Fruit fly (Drosophila melanogaster) whole organism, embryonic: Measurements from ENCODE around the gene sni.

Experiments used
- Atf6 ChIP-seq: fragments of 200-800 bp; sonication (Bioruptor generic); IDR thresholded peaks from 2 replicates; pipeline ENCODE4 v1.3.6; 2022; ENCODE audit warnings: missing biosample characterization, missing genetic modification characterization
- B-H2 ChIP-seq: fragments of 200-800 bp; sonication (Bioruptor generic); optimal IDR thresholded peaks from 2 replicates; lab custom pipeline; 2018; ENCODE audit warnings: missing biosample characterization, mild to moderate bottlenecking, missing genetic modification characterization
- CG10209 ChIP-seq: fragments of 200-800 bp; sonication (Bioruptor generic); optimal IDR thresholded peaks from 3 replicates; lab custom pipeline; 2017; ENCODE audit warnings: missing biosample characterization, mild to moderate bottlenecking, missing genetic modification characterization, missing genetic modification reagents
- CG10321 ChIP-seq: fragments of 200-800 bp; sonication (Bioruptor generic); IDR thresholded peaks from 2 replicates; pipeline ENCODE4 v1.3.6; 2022; ENCODE audit warnings: missing biosample characterization, missing genetic modification characterization
- CG12155 ChIP-seq: fragments of 200-800 bp; sonication (Bioruptor generic); optimal IDR thresholded peaks from 3 replicates; lab custom pipeline; 2016; ENCODE audit warnings: missing biosample characterization, missing genetic modification characterization
- CG14050 ChIP-seq: fragments of 200-800 bp; sonication (Bioruptor generic); IDR thresholded peaks from 3 replicates; pipeline ENCODE4 v1.3.6; 2022; ENCODE audit warnings: missing biosample characterization, missing genetic modification characterization
- CG14860 ChIP-seq: fragments of 200-800 bp; sonication (Bioruptor generic); IDR thresholded peaks from 3 replicates; pipeline ENCODE4 v1.3.6; 2022; ENCODE audit warnings: missing biosample characterization, missing genetic modification characterization; ENCODE audit not compliant: partially characterized antibody
- CG1602 ChIP-seq: fragments of 200-800 bp; sonication (Bioruptor generic); optimal IDR thresholded peaks from 3 replicates; lab custom pipeline; 2016; ENCODE audit warnings: missing biosample characterization, missing genetic modification characterization
- CG2120 ChIP-seq: fragments of 200-800 bp; sonication (Bioruptor generic); optimal IDR thresholded peaks from 3 replicates; lab custom pipeline; 2016; ENCODE audit warnings: missing biosample characterization, missing genetic modification characterization
- CG4820 ChIP-seq: fragments of 200-800 bp; sonication (Bioruptor generic); optimal IDR thresholded peaks from 3 replicates; lab custom pipeline; 2016; ENCODE audit warnings: missing biosample characterization, missing genetic modification characterization
- CG5180 ChIP-seq: fragments of 200-800 bp; sonication (Bioruptor generic); optimal IDR thresholded peaks from 3 replicates; lab custom pipeline; 2017; ENCODE audit warnings: missing biosample characterization, missing genetic modification characterization, mild to moderate bottlenecking, moderate library complexity, missing genetic modification reagents
- CG6765 ChIP-seq: fragments of 200-800 bp; sonication (Bioruptor generic); optimal IDR thresholded peaks from 3 replicates; lab custom pipeline; 2017; ENCODE audit warnings: missing biosample characterization, mild to moderate bottlenecking, missing genetic modification characterization
- Dll ChIP-seq: fragments of 200-800 bp; sonication (Bioruptor generic); IDR thresholded peaks from 4 replicates; pipeline ENCODE4 v1.3.6; 2022; ENCODE audit warnings: missing biosample characterization, missing genetic modification characterization; ENCODE audit not compliant: partially characterized antibody
- Dref ChIP-seq: fragments of 200-800 bp; sonication (Bioruptor generic); IDR thresholded peaks from 2 replicates; pipeline ENCODE4 v1.3.6; 2022; ENCODE audit warnings: missing biosample characterization, missing genetic modification characterization
- Ets97D ChIP-seq: fragments of 200-800 bp; sonication (Bioruptor generic); optimal IDR thresholded peaks from 3 replicates; lab custom pipeline; 2016; ENCODE audit warnings: missing biosample characterization, missing genetic modification characterization
- Fer1 ChIP-seq: fragments of 200-800 bp; sonication (Bioruptor generic); optimal IDR thresholded peaks from 2 replicates; lab custom pipeline; 2017; ENCODE audit warnings: missing biosample characterization, mild to moderate bottlenecking, missing genetic modification characterization
- HLH4C ChIP-seq: fragments of 200-800 bp; sonication (Bioruptor generic); IDR thresholded peaks from 3 replicates; pipeline ENCODE4 v1.3.6; 2022; ENCODE audit warnings: missing biosample characterization, missing genetic modification characterization; ENCODE audit not compliant: partially characterized antibody
- Hey ChIP-seq: fragments of 200-800 bp; sonication (Bioruptor generic); optimal IDR thresholded peaks from 3 replicates; lab custom pipeline; 2018; ENCODE audit warnings: missing biosample characterization, mild to moderate bottlenecking, missing genetic modification characterization
- Hmx ChIP-seq: fragments of 200-800 bp; sonication (Bioruptor generic); optimal IDR thresholded peaks from 2 replicates; lab custom pipeline; 2016; ENCODE audit warnings: missing biosample characterization, missing genetic modification characterization
- Hr51 ChIP-seq, 2 experiments: fragments of 200-800 bp; sonication (Bioruptor generic); optimal IDR thresholded peaks; 2 replicates in 1 of 2; 3 replicates in 1 of 2; lab custom pipeline; 2016 to 2018; ENCODE audit warnings: missing biosample characterization in 2 of 2, missing genetic modification characterization in 2 of 2, mild to moderate bottlenecking in 1 of 2, moderate library complexity in 1 of 2
- Med ChIP-seq: fragments of 200-800 bp; sonication (Bioruptor generic); peaks from one replicate; lab custom pipeline; 2016; ENCODE audit warnings: missing biosample characterization, missing genetic modification characterization, mild to moderate bottlenecking, inconsistent platforms, moderate library complexity
- Neu2 ChIP-seq: fragments of 200-800 bp; sonication (Bioruptor generic); optimal IDR thresholded peaks from 3 replicates; lab custom pipeline; 2016; ENCODE audit warnings: missing biosample characterization, missing genetic modification characterization, borderline replicate concordance
- NfI ChIP-seq: fragments of 200-800 bp; sonication (Bioruptor generic); optimal IDR thresholded peaks from 3 replicates; lab custom pipeline; 2018; ENCODE audit warnings: missing biosample characterization, mild to moderate bottlenecking, missing genetic modification characterization, moderate library complexity
- Opbp ChIP-seq: fragments of 200-800 bp; sonication (Bioruptor generic); IDR thresholded peaks from 3 replicates; pipeline ENCODE4 v1.3.6; 2022; ENCODE audit warnings: missing biosample characterization, missing genetic modification characterization; ENCODE audit not compliant: partially characterized antibody
- Pdp1 ChIP-seq, 2 experiments: fragments of 200-800 bp; sonication (Bioruptor generic); optimal IDR thresholded peaks; 3 replicates each; lab custom pipeline; 2016; ENCODE audit warnings: missing biosample characterization in 2 of 2, missing genetic modification characterization in 2 of 2, mild to moderate bottlenecking in 1 of 2, moderate library complexity in 1 of 2
- Rfx ChIP-seq: fragments of 200-800 bp; sonication (Bioruptor generic); IDR thresholded peaks from 2 replicates; pipeline ENCODE4 v1.3.6; 2022; ENCODE audit warnings: missing biosample characterization, missing genetic modification characterization
- Stat92E ChIP-seq, 3 experiments: fragments of >200 bp in 2 of 3; fragments of 200-800 bp in 1 of 3; sonication (Bioruptor generic) in 1 of 3; optimal IDR thresholded peaks; 2 replicates each; lab custom pipeline; 2017 to 2019; ENCODE audit warnings: missing biosample characterization in 3 of 3, missing genetic modification characterization in 3 of 3, mild to moderate bottlenecking in 1 of 3, moderate library complexity in 1 of 3
- ash1 ChIP-seq: fragments of 200-800 bp; sonication (Bioruptor generic); optimal IDR thresholded peaks from 2 replicates; lab custom pipeline; 2018; ENCODE audit warnings: missing biosample characterization, mild to moderate bottlenecking, missing genetic modification characterization
- crol ChIP-seq: fragments of 200-800 bp; sonication (Bioruptor generic); IDR thresholded peaks from 2 replicates; pipeline ENCODE4 v1.3.6; 2022; ENCODE audit warnings: missing biosample characterization, missing genetic modification characterization
- dmrt11E ChIP-seq: fragments of 200-800 bp; sonication (Bioruptor generic); optimal IDR thresholded peaks from 3 replicates; lab custom pipeline; 2018; ENCODE audit warnings: missing biosample characterization, mild to moderate bottlenecking, missing genetic modification characterization, moderate library complexity
- dysf ChIP-seq: fragments of 200-800 bp; sonication (Bioruptor generic); IDR thresholded peaks from 3 replicates; pipeline ENCODE4 v1.3.6; 2022; ENCODE audit warnings: missing biosample characterization, missing genetic modification characterization
- grau ChIP-seq: fragments of 200-800 bp; optimal IDR thresholded peaks from 3 replicates; lab custom pipeline; 2019; ENCODE audit warnings: missing biosample characterization, mild to moderate bottlenecking, missing genetic modification characterization, moderate library complexity
- grn ChIP-seq: fragments of 200-800 bp; sonication (Bioruptor generic); optimal IDR thresholded peaks from 3 replicates; lab custom pipeline; 2017; ENCODE audit warnings: missing biosample characterization, missing genetic modification characterization
- hb ChIP-seq: fragments of 200-800 bp; sonication (Bioruptor generic); IDR thresholded peaks from 3 replicates; pipeline ENCODE4 v1.3.6; 2022; ENCODE audit warnings: missing biosample characterization, missing genetic modification characterization; ENCODE audit not compliant: partially characterized antibody
- insv ChIP-seq, 2 experiments: fragments of 200-800 bp; sonication (Bioruptor generic); optimal IDR thresholded peaks; 3 replicates each; lab custom pipeline; 2016 to 2018; ENCODE audit warnings: missing biosample characterization in 2 of 2, missing genetic modification characterization in 2 of 2
- maf-S ChIP-seq: fragments of 200-800 bp; sonication (Bioruptor generic); optimal IDR thresholded peaks from 2 replicates; lab custom pipeline; 2016; ENCODE audit warnings: missing biosample characterization, missing genetic modification characterization
- pan ChIP-seq, 4 experiments: fragments of >200 bp in 3 of 4; fragments of 200-800 bp in 1 of 4; sonication (Bioruptor generic) in 1 of 4; optimal IDR thresholded peaks in 3 of 4; IDR thresholded peaks in 1 of 4; 2 replicates each; pipeline versions ENCODE4 v1.3.6 to Lab custom; 2017 to 2022; ENCODE audit warnings: missing biosample characterization in 2 of 4, missing genetic modification characterization in 2 of 4, mixed read lengths in 1 of 4
- pros ChIP-seq: fragments of 200-800 bp; sonication (Bioruptor generic); optimal IDR thresholded peaks from 3 replicates; lab custom pipeline; 2019; ENCODE audit warnings: missing biosample characterization, mild to moderate bottlenecking, missing genetic modification characterization, moderate library complexity
- pzg ChIP-seq: fragments of 200-800 bp; sonication (Bioruptor generic); optimal IDR thresholded peaks from 3 replicates; lab custom pipeline; 2018; ENCODE audit warnings: missing biosample characterization, mild to moderate bottlenecking, missing genetic modification characterization, moderate library complexity
- row ChIP-seq: fragments of 200-800 bp; sonication (Bioruptor generic); IDR thresholded peaks from 3 replicates; pipeline ENCODE4 v1.3.6; 2022; ENCODE audit warnings: missing biosample characterization, missing genetic modification characterization
- seq ChIP-seq: fragments of 200-800 bp; sonication (Bioruptor generic); IDR thresholded peaks from 2 replicates; pipeline ENCODE4 v1.3.6; 2022; ENCODE audit warnings: missing biosample characterization, missing genetic modification characterization
- tup ChIP-seq: fragments of 200-800 bp; sonication (Bioruptor generic); optimal IDR thresholded peaks from 2 replicates; lab custom pipeline; 2016; ENCODE audit warnings: missing biosample characterization, mild to moderate bottlenecking, missing genetic modification characterization, moderate library complexity
- twi ChIP-seq: fragments of 200-800 bp; optimal IDR thresholded peaks from 2 replicates; lab custom pipeline; 2019; ENCODE audit warnings: missing biosample characterization, mild to moderate bottlenecking, missing genetic modification characterization, moderate library complexity
- vnd ChIP-seq: fragments of 200-800 bp; sonication (Bioruptor generic); IDR thresholded peaks from 3 replicates; pipeline ENCODE4 v1.3.6; 2022; ENCODE audit warnings: missing biosample characterization, missing genetic modification characterization; ENCODE audit not compliant: partially characterized antibody
- wdn ChIP-seq: fragments of 200-800 bp; sonication (Bioruptor generic); IDR thresholded peaks from 2 replicates; pipeline ENCODE4 v1.3.6; 2022; ENCODE audit warnings: missing biosample characterization, missing genetic modification characterization
- zf30C ChIP-seq: fragments of 200-800 bp; sonication (Bioruptor generic); optimal IDR thresholded peaks from 3 replicates; lab custom pipeline; 2018; ENCODE audit warnings: missing biosample characterization, mild to moderate bottlenecking, missing genetic modification characterization

sni gene

dm6 chrX:8243966-8244895, at the start of gene sni (continued):
- no peak for TF ChIP-seq CG1602 (GFP tag; lab: Kevin White, UChicago)
- TF ChIP-seq tup (GFP tag; lab: Kevin White, UChicago): no peak
- TF ChIP-seq pros (GFP tag; lab: Kevin White, UChicago): no peak
- TF ChIP-seq Fer1 (GFP tag; lab: Kevin White, UChicago): peak; percentile 10
- no peak for TF ChIP-seq CG12155 (GFP tag; lab: Kevin White, UChicago)
- TF ChIP-seq Hr51 (GFP tag; optimal IDR thresholded peaks at IDR 0.05; lab: Kevin White, UChicago): peak in 1 of 2 experiments; percentile 37
- TF ChIP-seq Dll: peak; percentile 47; the same call in 1 of the 4 replicates
- TF ChIP-seq seq (GFP tag; lab: Robert Waterston, UW): no peak
- no peak for TF ChIP-seq zf30C (GFP tag; lab: Kevin White, UChicago)
- no peak for TF ChIP-seq NfI (GFP tag; lab: Kevin White, UChicago)
- peak; percentile 1 for TF ChIP-seq CG6765 (GFP tag; lab: Kevin White, UChicago)
- no peak for TF ChIP-seq CG14050 (GFP tag; lab: Robert Waterston, UW)
- 0 out of 3 replicates have a peak, but pooled peaks have one; percentile 21 for TF ChIP-seq Opbp (GFP tag; lab: Robert Waterston, UW)
- peak; percentile 78 to 94 for TF ChIP-seq insv (GFP tag; optimal IDR thresholded peaks at IDR 0.05; lab: Kevin White, UChicago)
- no peak for TF ChIP-seq B-H2 (GFP tag; lab: Kevin White, UChicago)
- no peak for TF ChIP-seq Neu2 (GFP tag; lab: Kevin White, UChicago)
- TF ChIP-seq grau (tag; lab: Kevin White, UChicago): peak; percentile 18
- TF ChIP-seq Rfx (GFP tag; lab: Robert Waterston, UW): peak; percentile 26; the same call in 1 of the 2 replicates
- TF ChIP-seq Dref: peak; percentile 46
- no peak for TF ChIP-seq hb (GFP tag; lab: Robert Waterston, UW)
- TF ChIP-seq Ets97D (GFP tag; lab: Kevin White, UChicago): no peak
- TF ChIP-seq Stat92E (GFP tag; optimal IDR thresholded peaks at IDR 0.05; lab: Kevin White, UChicago): no peak
- peak; percentile 81 for TF ChIP-seq Med (GFP tag; lab: Kevin White, UChicago)
- TF ChIP-seq Hey (tag; lab: Kevin White, UChicago): no peak
- TF ChIP-seq ash1 (GFP tag; lab: Kevin White, UChicago): no peak
- TF ChIP-seq grn (GFP tag; lab: Kevin White, UChicago): peak; percentile 6
- peak; percentile 43 for TF ChIP-seq CG2120 (GFP tag; lab: Kevin White, UChicago)
- TF ChIP-seq Hmx: no peak
- no peak for TF ChIP-seq wdn (GFP tag; lab: Robert Waterston, UW)
- TF ChIP-seq vnd (GFP tag; lab: Robert Waterston, UW): 0 out of 3 replicates have a peak, but pooled peaks have one; percentile 21
- peak; percentile 57; the same call in 2 of the 3 replicates for TF ChIP-seq CG14860 (GFP tag; lab: Robert Waterston, UW)
- TF ChIP-seq CG4820 (GFP tag; lab: Kevin White, UChicago): no peak
- 0 out of 2 replicates have a peak, but pooled peaks have one; percentile 36 for TF ChIP-seq Atf6 (GFP tag; lab: Robert Waterston, UW)
- no peak for TF ChIP-seq CG5180 (GFP tag; lab: Kevin White, UChicago)
- TF ChIP-seq pan (optimal IDR thresholded peaks at IDR 0.05; lab: Kevin White, UChicago): no peak
- no peak for TF ChIP-seq pan (GFP tag; optimal IDR thresholded peaks at IDR 0.05 in 1 of 2, IDR thresholded peaks at IDR 0.05 in 1 of 2)
- TF ChIP-seq CG10321: no peak
- no peak for TF ChIP-seq dmrt11E (tag; lab: Kevin White, UChicago)
- peak; percentile 15 for TF ChIP-seq CG10209 (GFP tag; lab: Kevin White, UChicago)
- peak in 1 of 2 experiments; percentile 80 for TF ChIP-seq Pdp1 (GFP tag; optimal IDR thresholded peaks at IDR 0.05; lab: Kevin White, UChicago)
- TF ChIP-seq maf-S (GFP tag; lab: Kevin White, UChicago): peak; percentile 37
- peak; percentile 67 for TF ChIP-seq HLH4C (GFP tag; lab: Robert Waterston, UW)
- 0 out of 3 replicates have a peak, but pooled peaks have one; percentile 14 for TF ChIP-seq dysf
- TF ChIP-seq crol: no peak
- no peak for TF ChIP-seq twi (tag; lab: Kevin White, UChicago)
- peak; percentile 4 for TF ChIP-seq pzg (GFP tag; lab: Kevin White, UChicago)
- TF ChIP-seq row (GFP tag; lab: Robert Waterston, UW): peak; percentile 39; the same call in 2 of the 3 replicates
